Worm (Caenorhabditis elegans) whole organism, dauer: Measurements from ENCODE around the gene C26B9.3.

Experiments used
- unc-62 ChIP-seq: sonication (generic microtip); optimal IDR thresholded peaks from 2 replicates; lab custom pipeline; 2017; ENCODE audit warnings: missing biosample characterization, missing genetic modification reagents, missing genetic modification characterization

Gene C26B9.3

DNA sequence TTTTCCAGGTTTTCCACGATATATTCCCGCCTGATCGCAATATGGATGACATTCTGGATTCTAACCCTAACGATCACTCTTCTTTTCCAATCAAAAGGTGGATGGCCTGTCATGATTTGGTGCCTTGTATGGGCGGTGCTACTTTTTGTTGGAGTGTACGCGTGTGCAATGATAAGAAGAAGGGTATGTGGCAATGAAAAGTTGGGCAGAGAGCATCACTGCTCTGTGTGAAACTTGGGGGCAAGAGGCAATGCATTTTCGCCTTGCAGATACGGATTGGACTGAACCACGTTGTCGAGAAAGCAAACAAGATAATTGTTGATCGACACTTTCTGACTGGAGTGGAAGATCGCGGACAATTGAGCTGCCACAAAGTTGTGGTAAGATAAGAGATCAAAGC lies 8.2 kb downstream of the C26B9.3 start:
- TF ChIP-seq unc-62, result no peak

- TF ChIP-seq unc-62, result no peak
These were observed 9.8 kb downstream of the C26B9.3 start for ce11 chrX:5347856-5348255.

ce11 chrX:5348529-5349148 lies 10.5 kb downstream of the C26B9.3 start, which contains the start of gene syx-3:
Gene syx-3, plus strand, starts transcription at chrX:5349098.
- no peak for TF ChIP-seq unc-62

- TF ChIP-seq unc-62, result no peak
These were observed 16.1 kb downstream of the C26B9.3 start, which contains the start of gene pfn-2 for ce11 chrX:5354022-5354876. Gene pfn-2, minus strand, starts transcription at chrX:5354072.

- no peak for TF ChIP-seq unc-62
These were observed 17.2 kb downstream of the C26B9.3 start for ce11 chrX:5355253-5355652.

- TF ChIP-seq unc-62, result no peak
These were observed 22.6 kb downstream of the C26B9.3 start for ce11 chrX:5360682-5361081.

- TF ChIP-seq unc-62, result no peak
These were observed 26.1 kb downstream of the C26B9.3 start, which contains the start of gene chtl-1 for ce11 chrX:5364222-5364621. Gene chtl-1, minus strand, starts transcription at chrX:5364322.

ce11 chrX:5365437-5365836 lies 27.3 kb downstream of the C26B9.3 start, which contains the start of gene F35C8.5:
Gene F35C8.5, plus strand, starts transcription at chrX:5365813.
- TF ChIP-seq unc-62, result no peak

ce11 chrX:5366613-5367012 lies 28.5 kb downstream of the C26B9.3 start:
- no peak for TF ChIP-seq unc-62

DNA sequence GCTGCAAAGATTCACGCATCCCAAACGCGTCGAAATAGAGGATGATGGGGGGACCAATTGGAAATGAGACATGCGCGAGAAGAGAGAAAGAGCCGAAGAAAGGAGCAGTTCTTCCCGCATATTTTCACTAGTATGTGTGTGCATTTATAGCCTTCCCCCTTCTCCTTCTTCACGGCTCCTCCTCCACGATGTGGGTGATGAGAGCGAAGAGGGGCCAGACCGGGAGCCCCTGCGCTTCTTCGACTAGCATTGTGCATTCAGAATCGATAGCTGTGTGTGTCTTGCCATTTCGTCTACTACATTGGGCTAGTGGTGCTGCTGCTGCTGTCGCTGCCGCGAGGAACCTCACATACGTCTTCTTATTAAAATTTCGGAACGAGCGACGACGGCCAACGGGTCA lies 30.1 kb downstream of the C26B9.3 start, which contains the start of gene jkk-1:
Gene jkk-1 (plus strand): TSS at position 249 of the 400 bp plus-strand sequence.
- no peak for TF ChIP-seq unc-62

DNA sequence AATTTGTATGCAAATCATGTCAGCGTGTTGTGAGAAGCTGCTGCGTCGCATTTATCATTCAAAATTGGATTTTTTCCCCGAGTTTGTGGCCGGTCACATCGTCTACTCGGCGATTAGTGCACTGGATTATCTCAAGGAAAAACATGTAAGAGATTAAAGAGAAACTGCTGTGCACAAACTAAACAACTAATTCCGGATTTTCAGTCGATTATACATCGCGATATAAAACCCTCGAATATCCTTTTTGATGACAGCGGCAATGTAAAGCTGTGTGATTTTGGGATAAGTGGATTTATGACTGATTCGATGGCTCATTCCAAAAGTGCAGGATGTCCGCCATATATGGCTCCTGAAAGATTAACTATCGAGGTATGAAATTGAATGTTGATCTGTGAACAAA lies 32.5 kb downstream of the C26B9.3 start:
- TF ChIP-seq unc-62, result no peak

DNA sequence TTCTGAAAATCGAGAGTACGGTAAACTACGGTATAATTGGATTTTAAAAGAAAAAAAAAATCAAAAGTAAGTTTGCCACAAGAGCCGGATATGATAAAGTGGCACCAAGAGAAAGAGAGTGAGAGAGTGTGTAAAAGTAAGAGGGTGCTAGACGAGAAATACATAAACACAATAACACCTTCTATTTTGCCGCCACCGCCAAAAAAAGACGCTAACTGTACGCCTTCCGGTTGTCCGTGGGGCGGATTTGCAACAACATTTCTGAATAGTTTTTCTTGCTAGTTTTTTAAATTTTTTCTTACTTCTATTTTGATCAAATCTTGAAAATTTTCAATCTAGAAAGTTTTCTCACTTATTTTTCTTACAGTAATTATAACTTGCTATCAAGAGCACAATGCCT lies 34.5 kb downstream of the C26B9.3 start, which contains the start of gene F35C8.8:
Gene F35C8.8 (minus strand): TSS at position 2 of the 400 bp plus-strand sequence.
- TF ChIP-seq unc-62, result no peak

DNA sequence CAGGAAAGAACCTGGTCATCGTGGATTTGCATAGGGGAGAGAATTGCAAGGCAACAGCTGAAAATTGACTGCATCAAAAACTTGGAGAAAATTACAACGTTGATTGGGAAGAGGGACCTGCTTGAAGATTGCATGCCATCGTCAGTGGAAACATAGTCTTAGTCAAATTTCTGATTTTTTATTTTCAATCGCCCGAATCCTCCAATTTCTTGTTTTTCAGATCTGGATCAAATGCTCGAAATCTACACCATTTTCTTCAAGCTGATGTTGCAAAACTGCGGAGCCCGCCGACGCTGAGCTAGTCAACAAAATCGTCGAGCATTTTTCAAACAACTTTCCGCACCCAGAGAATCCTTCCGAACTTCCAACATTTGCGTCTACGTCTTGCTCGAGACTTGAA lies 35.5 kb downstream of the C26B9.3 start:
- TF ChIP-seq unc-62, result no peak

DNA sequence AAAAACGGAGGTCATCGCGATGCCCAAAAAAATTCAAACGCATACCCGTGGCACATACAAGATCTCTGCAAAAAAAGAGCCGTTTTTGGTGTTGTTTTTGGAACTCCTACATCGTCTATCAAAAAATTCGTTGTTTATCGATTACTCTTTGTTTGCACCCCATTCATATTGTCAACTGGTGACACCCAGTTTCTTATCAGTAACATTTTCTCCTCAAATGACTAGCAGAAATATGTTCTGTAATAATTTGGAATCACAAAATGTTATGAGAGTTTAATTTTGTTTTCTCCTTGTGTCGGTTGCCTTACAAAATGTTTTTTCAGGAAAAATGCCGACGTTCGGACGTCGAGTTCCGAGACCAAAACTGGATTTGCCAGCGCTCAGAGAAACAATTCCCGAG lies 36.6 kb downstream of the C26B9.3 start, which contains the start of gene sek-4:
Gene sek-4 (plus strand): TSS at position 318 of the 400 bp plus-strand sequence.
- no peak for TF ChIP-seq unc-62

DNA sequence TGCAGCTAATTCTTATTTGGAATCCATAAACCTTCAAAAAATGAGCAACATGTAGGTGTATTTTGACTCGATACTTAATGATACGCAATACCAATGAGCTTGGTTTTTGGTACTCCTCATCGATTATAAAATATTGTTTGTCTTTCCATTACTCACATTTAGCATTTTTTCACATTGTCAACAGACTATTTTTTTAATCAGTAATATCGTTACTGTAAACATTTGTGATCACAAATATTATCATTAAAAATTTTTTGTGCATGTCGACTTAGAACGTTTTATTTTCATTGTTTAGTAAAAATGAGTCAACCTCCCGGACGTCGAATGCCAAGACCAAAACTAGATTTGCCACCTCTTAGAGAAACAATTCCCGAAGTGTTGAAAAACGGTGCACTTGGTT lies 39.2 kb downstream of the C26B9.3 start, which contains the start of gene sek-5:
Gene sek-5 (plus strand): TSS at position 301 of the 400 bp plus-strand sequence.
- TF ChIP-seq unc-62, result no peak

ce11 chrX:5382778-5383177 lies 44.7 kb downstream of the C26B9.3 start:
- no peak for TF ChIP-seq unc-62

DNA sequence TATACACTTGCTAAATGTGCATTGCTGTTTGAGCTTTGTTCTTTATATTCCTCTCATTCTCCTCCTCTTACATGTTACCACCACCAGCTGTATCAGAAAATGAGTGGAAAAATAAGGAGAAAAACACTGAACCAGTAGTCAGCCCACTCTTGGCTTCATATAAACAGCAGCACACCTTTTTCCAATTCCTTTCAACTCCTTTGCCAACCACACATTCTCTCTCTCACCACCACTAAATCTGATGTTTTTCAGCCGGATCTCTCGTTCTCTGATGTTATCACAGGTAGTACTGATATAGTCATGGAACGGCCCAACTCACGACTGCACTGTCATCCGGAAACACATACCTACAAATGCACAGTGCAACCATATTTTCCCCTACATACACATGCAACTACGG lies 48.5 kb downstream of the C26B9.3 start, which contains the start of gene kcnl-3:
Gene kcnl-3 (plus strand): TSS at position 301 of the 400 bp plus-strand sequence.
- TF ChIP-seq unc-62, result no peak
